Fruit fly (Drosophila melanogaster) whole organism, pupa: Measurements from ENCODE around the gene mld.

Experiments used
- CG10348 ChIP-seq: fragments of 200-800 bp; sonication (Bioruptor generic); IDR thresholded peaks from 2 replicates; pipeline ENCODE4 v1.3.6; 2022; ENCODE audit warnings: missing biosample characterization, missing genetic modification characterization
- CG12605 ChIP-seq: fragments of 200-800 bp; sonication (Bioruptor generic); IDR thresholded peaks from 2 replicates; pipeline ENCODE4 v1.3.6; 2022; ENCODE audit warnings: missing biosample characterization, missing genetic modification characterization
- CG13204 ChIP-seq: fragments of 200-800 bp; sonication (Bioruptor generic); optimal IDR thresholded peaks from 2 replicates; lab custom pipeline; 2018; ENCODE audit warnings: missing biosample characterization, mild to moderate bottlenecking, missing genetic modification characterization, moderate library complexity
- CG14655 ChIP-seq: fragments of 200-800 bp; sonication (Bioruptor generic); optimal IDR thresholded peaks from 3 replicates; lab custom pipeline; 2017; ENCODE audit warnings: mild to moderate bottlenecking, missing biosample characterization, missing genetic modification reagents, missing genetic modification characterization
- CG15710 ChIP-seq: fragments of 200-800 bp; sonication (Bioruptor generic); optimal IDR thresholded peaks from 2 replicates; lab custom pipeline; 2018; ENCODE audit warnings: missing biosample characterization, mild to moderate bottlenecking, missing genetic modification characterization, moderate library complexity
- CG17806 ChIP-seq: fragments of 200-800 bp; sonication (Bioruptor generic); optimal IDR thresholded peaks from 2 replicates; lab custom pipeline; 2018; ENCODE audit warnings: missing biosample characterization, mild to moderate bottlenecking, missing genetic modification characterization, moderate library complexity
- CG32121 ChIP-seq: fragments of 200-800 bp; sonication (Bioruptor generic); IDR thresholded peaks from 2 replicates; pipeline ENCODE4 v1.3.6; 2022; ENCODE audit warnings: missing biosample characterization, missing genetic modification characterization
- CG34367 ChIP-seq: fragments of 200-800 bp; sonication (Bioruptor generic); optimal IDR thresholded peaks from 2 replicates; lab custom pipeline; 2018; ENCODE audit warnings: missing biosample characterization, mild to moderate bottlenecking, missing genetic modification characterization
- CG4496 ChIP-seq: fragments of 200-800 bp; sonication (Bioruptor generic); IDR thresholded peaks from 3 replicates; pipeline ENCODE4 v1.3.6; 2022; ENCODE audit warnings: missing biosample characterization, missing genetic modification characterization
- CG8159 ChIP-seq: fragments of 200-800 bp; sonication (Bioruptor generic); optimal IDR thresholded peaks from 3 replicates; lab custom pipeline; 2018; ENCODE audit warnings: missing biosample characterization, mild to moderate bottlenecking, missing genetic modification characterization, moderate library complexity
- CG8301 ChIP-seq: fragments of 200-800 bp; sonication (Bioruptor generic); optimal IDR thresholded peaks from 2 replicates; lab custom pipeline; 2018; ENCODE audit warnings: missing biosample characterization, mild to moderate bottlenecking, missing genetic modification characterization
- CG9948 ChIP-seq: fragments of 200-800 bp; sonication (Bioruptor generic); optimal IDR thresholded peaks from 2 replicates; lab custom pipeline; 2018; ENCODE audit warnings: missing biosample characterization, mild to moderate bottlenecking, missing genetic modification characterization, moderate library complexity
- D1 ChIP-seq: fragments of 200-800 bp; sonication (Bioruptor generic); optimal IDR thresholded peaks from 2 replicates; lab custom pipeline; 2018; ENCODE audit warnings: missing biosample characterization, mild to moderate bottlenecking, missing genetic modification characterization, moderate library complexity
- EcR ChIP-seq: fragments of 200-800 bp; sonication (Bioruptor generic); optimal IDR thresholded peaks from 3 replicates; lab custom pipeline; 2019; ENCODE audit warnings: missing biosample characterization, missing genetic modification characterization, mild to moderate bottlenecking, moderate library complexity, missing genetic modification reagents
- Ets98B ChIP-seq: fragments of 200-800 bp; sonication (Bioruptor generic); IDR thresholded peaks from 2 replicates; pipeline ENCODE4 v1.3.6; 2022; ENCODE audit warnings: missing biosample characterization, missing genetic modification characterization
- Pif1A ChIP-seq: fragments of 200-800 bp; sonication (Bioruptor generic); optimal IDR thresholded peaks from 3 replicates; lab custom pipeline; 2016; ENCODE audit warnings: missing biosample characterization, missing genetic modification characterization
- Pif1B ChIP-seq: fragments of 200-800 bp; sonication (Bioruptor generic); optimal IDR thresholded peaks from 3 replicates; lab custom pipeline; 2016; ENCODE audit warnings: missing biosample characterization, missing genetic modification characterization
- Snoo ChIP-seq: fragments of 200-800 bp; sonication (Bioruptor generic); optimal IDR thresholded peaks from 3 replicates; lab custom pipeline; 2017; ENCODE audit warnings: missing biosample characterization, mild to moderate bottlenecking, missing genetic modification characterization, inconsistent platforms
- fd96Ca ChIP-seq: fragments of 200-800 bp; sonication (Bioruptor generic); IDR thresholded peaks from 3 replicates; pipeline ENCODE4 v1.3.6; 2022; ENCODE audit warnings: missing biosample characterization, missing genetic modification characterization
- gl ChIP-seq: fragments of 200-800 bp; sonication (Bioruptor generic); optimal IDR thresholded peaks from 2 replicates; lab custom pipeline; 2018; ENCODE audit warnings: missing biosample characterization, mild to moderate bottlenecking, missing genetic modification characterization
- rn ChIP-seq: fragments of 200-800 bp; sonication (Bioruptor generic); IDR thresholded peaks from 2 replicates; pipeline ENCODE4 v1.3.6; 2022; ENCODE audit warnings: missing biosample characterization, missing genetic modification characterization

mld gene

DNA sequence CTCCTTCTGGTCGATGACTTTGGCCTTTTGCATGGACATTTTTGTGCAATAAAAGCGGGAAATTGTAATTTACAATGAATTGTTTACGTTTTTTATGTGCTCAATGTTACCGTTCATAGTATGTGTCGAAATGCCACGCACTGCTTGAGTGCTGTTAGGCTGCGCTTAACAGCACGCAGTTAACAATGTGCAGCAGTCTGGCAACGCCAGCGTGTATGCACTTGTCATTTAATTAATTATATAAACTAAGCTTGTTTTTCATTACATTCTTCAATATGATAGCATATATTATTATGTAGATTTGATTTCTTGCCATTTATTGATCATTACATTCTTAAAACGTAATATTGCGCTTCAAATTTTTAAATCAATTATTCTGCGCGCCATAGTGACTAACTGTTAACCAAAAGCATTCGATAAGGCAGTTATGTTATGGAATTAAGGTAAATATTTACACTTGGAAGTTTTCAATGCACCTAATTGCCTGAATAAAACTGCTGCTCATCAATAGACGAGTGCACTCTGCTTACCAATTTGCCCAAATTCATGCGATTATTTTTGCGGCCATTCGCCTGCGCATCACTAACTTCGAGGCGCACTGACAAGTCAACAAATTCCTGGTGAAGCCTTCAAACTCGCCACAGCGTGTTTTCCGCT, at the start of gene mld, which contains the start of gene CG13625:
Gene mld, plus strand, starts transcription at position 612 of the 657 bp plus-strand sequence.
Gene CG13625, minus strand, starts transcription at position 119 of the 657 bp plus-strand sequence.
- TF ChIP-seq CG13204 (no peak), CG32121 (GFP tag; lab: Robert Waterston, UW) (no peak), CG17806 (tag; lab: Kevin White, UChicago) (no peak), CG8301 (no peak), gl (tag; lab: Kevin White, UChicago) (no peak), Pif1B (GFP tag; lab: Kevin White, UChicago) (peak; percentile 6), CG8159 (tag; lab: Kevin White, UChicago) (no peak), Pif1A (peak; percentile 12), CG12605 (GFP tag; lab: Robert Waterston, UW) (no peak), fd96Ca (GFP tag; lab: Robert Waterston, UW) (no peak), CG14655 (no peak), CG9948 (no peak)

DNA sequence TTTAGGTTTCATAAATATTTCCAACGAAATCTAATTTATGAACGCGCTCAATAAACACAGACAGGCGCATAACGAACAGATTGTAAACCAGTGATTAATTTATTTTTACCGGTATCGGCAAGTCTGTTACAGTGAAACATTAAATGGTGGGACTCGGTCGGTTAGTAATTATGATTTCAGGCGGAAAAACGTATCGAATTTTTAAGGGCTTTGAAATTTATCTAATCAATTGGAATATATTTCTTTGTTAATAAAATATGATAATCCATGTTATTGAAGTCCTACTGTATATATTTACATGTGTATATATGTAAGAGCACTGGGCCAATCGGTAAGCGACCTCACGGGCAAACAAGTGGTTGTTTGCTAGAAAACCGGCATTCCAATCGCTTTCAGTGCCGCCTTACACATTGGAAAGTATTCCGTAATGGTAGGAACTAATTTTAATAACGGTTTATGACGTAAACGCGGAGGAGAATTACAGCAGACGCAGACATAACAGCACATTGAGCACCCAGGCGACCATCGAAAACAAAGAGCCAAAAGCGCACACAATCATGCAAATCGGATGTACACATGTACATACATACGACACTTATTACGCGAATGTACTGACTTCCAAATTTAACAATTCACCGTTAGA, 42.3 kb upstream of the mld start:
- TF ChIP-seq fd96Ca (GFP tag; lab: Robert Waterston, UW) (peak; percentile 88), Pif1B (GFP tag; lab: Kevin White, UChicago) (peak; percentile 89), Snoo (tag; lab: Kevin White, UChicago) (peak; percentile 92), D1 (tag; lab: Kevin White, UChicago) (no peak), CG9948 (peak; percentile 68), CG12605 (GFP tag; lab: Robert Waterston, UW) (peak; percentile 93), CG4496 (GFP tag; lab: Robert Waterston, UW) (peak; percentile 96), rn (GFP tag; lab: Robert Waterston, UW) (peak; percentile 84), Pif1A (peak; percentile 92), CG14655 (no peak), EcR (GFP tag; lab: Kevin White, UChicago) (peak; percentile 37), CG13204 (no peak), CG10348 (GFP tag; lab: Robert Waterston, UW) (peak; percentile 70; the same call in 1 of the 2 replicates), CG32121 (GFP tag; lab: Robert Waterston, UW) (peak; percentile 96), CG8159 (tag; lab: Kevin White, UChicago) (peak; percentile 73), CG15710 (peak; percentile 90), CG17806 (tag; lab: Kevin White, UChicago) (peak; percentile 64), Ets98B (peak; percentile 97), gl (tag; lab: Kevin White, UChicago) (peak; percentile 52), CG34367 (tag; lab: Kevin White, UChicago) (peak; percentile 87), CG8301 (no peak)

- TF ChIP-seq CG14655 = peak; percentile 3
- TF ChIP-seq CG8159 (tag; lab: Kevin White, UChicago) = peak; percentile 12
- TF ChIP-seq Snoo (tag; lab: Kevin White, UChicago) = peak; percentile 9
- TF ChIP-seq CG8301 = no peak
- peak; percentile 6 for TF ChIP-seq CG17806 (tag; lab: Kevin White, UChicago)
- peak; percentile 71 for TF ChIP-seq CG12605 (GFP tag; lab: Robert Waterston, UW)
- TF ChIP-seq EcR (GFP tag; lab: Kevin White, UChicago) = peak; percentile 6
- peak; percentile 73 for TF ChIP-seq CG4496 (GFP tag; lab: Robert Waterston, UW)
- TF ChIP-seq CG15710 = peak; percentile 3
- no peak for TF ChIP-seq CG10348 (GFP tag; lab: Robert Waterston, UW)
- TF ChIP-seq CG13204 = no peak
- peak; percentile 51 for TF ChIP-seq Pif1B (GFP tag; lab: Kevin White, UChicago)
- peak; percentile 20 for TF ChIP-seq CG34367 (tag; lab: Kevin White, UChicago)
- TF ChIP-seq Ets98B = peak; percentile 74
- TF ChIP-seq Pif1A = peak; percentile 52
- peak; percentile 64 for TF ChIP-seq CG32121 (GFP tag; lab: Robert Waterston, UW)
- TF ChIP-seq D1 (tag; lab: Kevin White, UChicago) = no peak
- no peak for TF ChIP-seq rn (GFP tag; lab: Robert Waterston, UW)
- peak; percentile 39 for TF ChIP-seq gl (tag; lab: Kevin White, UChicago)
- TF ChIP-seq fd96Ca (GFP tag; lab: Robert Waterston, UW) = peak; percentile 70; the same call in 2 of the 3 replicates
- TF ChIP-seq CG9948 = no peak
Measured at dm6 chr3R:24543676-24544277, 41.7 kb upstream of the mld start, which contains the start of gene Cftr. Cftr (minus strand) TSS chr3R:24543914.

dm6 chr3R:24544388-24544787, 41.1 kb upstream of the mld start, which contains the start of gene Esyt2:
Esyt2 (plus strand) TSS chr3R:24544719.
- TF ChIP-seq CG10348 (GFP tag; lab: Robert Waterston, UW) = no peak
- TF ChIP-seq CG8159 (tag; lab: Kevin White, UChicago) = no peak
- no peak for TF ChIP-seq CG8301
- TF ChIP-seq fd96Ca (GFP tag; lab: Robert Waterston, UW) = peak; percentile 53; the same call in 2 of the 3 replicates
- no peak for TF ChIP-seq CG17806 (tag; lab: Kevin White, UChicago)
- TF ChIP-seq CG15710 = no peak
- TF ChIP-seq CG9948 = no peak
- TF ChIP-seq rn (GFP tag; lab: Robert Waterston, UW) = no peak
- no peak for TF ChIP-seq CG14655
- TF ChIP-seq gl (tag; lab: Kevin White, UChicago) = no peak
- TF ChIP-seq CG32121 (GFP tag; lab: Robert Waterston, UW) = peak; percentile 78
- TF ChIP-seq Snoo (tag; lab: Kevin White, UChicago) = no peak
- TF ChIP-seq CG13204 = no peak
- TF ChIP-seq CG34367 (tag; lab: Kevin White, UChicago) = no peak
- TF ChIP-seq CG12605 (GFP tag; lab: Robert Waterston, UW) = peak; percentile 63
- TF ChIP-seq CG4496 (GFP tag; lab: Robert Waterston, UW) = peak; percentile 80
- TF ChIP-seq Pif1A = no peak
- TF ChIP-seq D1 (tag; lab: Kevin White, UChicago) = no peak
- peak; percentile 61; the same call in 1 of the 2 replicates for TF ChIP-seq Ets98B
- TF ChIP-seq EcR (GFP tag; lab: Kevin White, UChicago) = no peak
- no peak for TF ChIP-seq Pif1B (GFP tag; lab: Kevin White, UChicago)
